Fruit fly (Drosophila melanogaster): Measurements from ENCODE around the gene Pk34A.

Pk34A gene

dm6 chr2L:13156349-13156748 lies 2.3 kb upstream of the Pk34A start:
- TF ChIP-seq CG1620 (GFP tag; optimal IDR thresholded peaks at IDR 0.05) = no peak
- TF ChIP-seq cic (GFP tag; optimal IDR thresholded peaks at IDR 0.05) = peak; percentile 11
- no peak for TF ChIP-seq CG5204 (GFP tag; optimal IDR thresholded peaks at IDR 0.05)
- peak; percentile 71 for TF ChIP-seq kay (GFP tag; ENCODE audit: borderline replicate concordance)
- TF ChIP-seq CG7101 (tag; optimal IDR thresholded peaks at IDR 0.05) = peak; percentile 63
- TF ChIP-seq pad (GFP tag; optimal IDR thresholded peaks at IDR 0.05) = peak; percentile 11
- peak; percentile 77 for TF ChIP-seq CG7045 (GFP tag; optimal IDR thresholded peaks at IDR 0.05)
- TF ChIP-seq CG12768 (GFP tag; optimal IDR thresholded peaks at IDR 0.05) = peak; percentile 57
- TF ChIP-seq tj (GFP tag; optimal IDR thresholded peaks at IDR 0.05) = peak; percentile 20
- no peak for TF ChIP-seq cnc (optimal IDR thresholded peaks at IDR 0.05)
- peak; percentile 87 for TF ChIP-seq CG33017 (tag; optimal IDR thresholded peaks at IDR 0.05)
- TF ChIP-seq Clk (GFP tag; optimal IDR thresholded peaks at IDR 0.05) = peak; percentile 18
- TF ChIP-seq Hr96 (GFP tag; optimal IDR thresholded peaks at IDR 0.05) = no peak
- TF ChIP-seq Crg-1 (GFP tag; optimal IDR thresholded peaks at IDR 0.05) = no peak
- TF ChIP-seq bab1 (GFP tag; optimal IDR thresholded peaks at IDR 0.05) = no peak
- peak; percentile 49 for TF ChIP-seq CG11617 (GFP tag; optimal IDR thresholded peaks at IDR 0.05)
- no peak for TF ChIP-seq toe (GFP tag; optimal IDR thresholded peaks at IDR 0.05)
- no peak for TF ChIP-seq ovo (GFP tag; optimal IDR thresholded peaks at IDR 0.05)
- TF ChIP-seq CG14711 (tag; optimal IDR thresholded peaks at IDR 0.05) = peak; percentile 56
- no peak for TF ChIP-seq Mnt (GFP tag; optimal IDR thresholded peaks at IDR 0.05)

- TF ChIP-seq CG11617 (GFP tag; optimal IDR thresholded peaks at IDR 0.05) (peak; percentile 32), toe (GFP tag; optimal IDR thresholded peaks at IDR 0.05) (peak; percentile 33), CG7101 (tag; optimal IDR thresholded peaks at IDR 0.05) (peak; percentile 19), CG12768 (GFP tag; optimal IDR thresholded peaks at IDR 0.05) (peak; percentile 4), kay (GFP tag; ENCODE audit: borderline replicate concordance) (no peak), bab1 (GFP tag; optimal IDR thresholded peaks at IDR 0.05) (peak; percentile 60)
Observed at dm6 chr2L:13157903-13158302, 707 bp upstream of the Pk34A start.

DNA sequence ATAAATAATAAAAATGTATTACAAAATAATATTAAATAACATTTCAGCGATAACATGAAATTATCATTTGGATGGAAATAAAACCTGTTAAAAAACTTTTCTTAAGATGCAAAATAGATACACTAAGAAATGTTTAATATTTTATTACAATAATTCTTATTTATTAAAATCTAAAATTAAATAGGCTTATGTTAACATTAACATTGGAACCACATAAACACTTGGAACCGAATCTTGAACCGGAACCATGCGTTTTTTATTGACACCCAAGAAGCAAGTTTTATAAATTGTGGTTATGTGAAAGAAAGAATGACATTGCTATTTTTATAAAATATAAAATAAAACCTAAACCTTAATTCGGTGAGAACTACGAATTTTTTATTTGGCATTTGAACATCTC lies 1.6 kb downstream of the Pk34A start, which contains the start of gene kmg:
Gene kmg (plus strand): TSS at position 301 of the 400 bp plus-strand sequence.
- no peak for TF ChIP-seq CG7045 (GFP tag; optimal IDR thresholded peaks at IDR 0.05)
- no peak for TF ChIP-seq bab1 (GFP tag; optimal IDR thresholded peaks at IDR 0.05)
- no peak for TF ChIP-seq CG14711 (tag; optimal IDR thresholded peaks at IDR 0.05)
- no peak for TF ChIP-seq CG5204 (GFP tag; optimal IDR thresholded peaks at IDR 0.05)
- TF ChIP-seq cic (GFP tag; optimal IDR thresholded peaks at IDR 0.05) = no peak
- no peak for TF ChIP-seq ovo (GFP tag; optimal IDR thresholded peaks at IDR 0.05)
- no peak for TF ChIP-seq CG7101 (tag; optimal IDR thresholded peaks at IDR 0.05)
- TF ChIP-seq Crg-1 (GFP tag; optimal IDR thresholded peaks at IDR 0.05) = no peak
- TF ChIP-seq CG12768 (GFP tag; optimal IDR thresholded peaks at IDR 0.05) = no peak
- no peak for TF ChIP-seq toe (GFP tag; optimal IDR thresholded peaks at IDR 0.05)
- no peak for TF ChIP-seq Clk (GFP tag; optimal IDR thresholded peaks at IDR 0.05)
- TF ChIP-seq tj (GFP tag; optimal IDR thresholded peaks at IDR 0.05) = no peak

DNA sequence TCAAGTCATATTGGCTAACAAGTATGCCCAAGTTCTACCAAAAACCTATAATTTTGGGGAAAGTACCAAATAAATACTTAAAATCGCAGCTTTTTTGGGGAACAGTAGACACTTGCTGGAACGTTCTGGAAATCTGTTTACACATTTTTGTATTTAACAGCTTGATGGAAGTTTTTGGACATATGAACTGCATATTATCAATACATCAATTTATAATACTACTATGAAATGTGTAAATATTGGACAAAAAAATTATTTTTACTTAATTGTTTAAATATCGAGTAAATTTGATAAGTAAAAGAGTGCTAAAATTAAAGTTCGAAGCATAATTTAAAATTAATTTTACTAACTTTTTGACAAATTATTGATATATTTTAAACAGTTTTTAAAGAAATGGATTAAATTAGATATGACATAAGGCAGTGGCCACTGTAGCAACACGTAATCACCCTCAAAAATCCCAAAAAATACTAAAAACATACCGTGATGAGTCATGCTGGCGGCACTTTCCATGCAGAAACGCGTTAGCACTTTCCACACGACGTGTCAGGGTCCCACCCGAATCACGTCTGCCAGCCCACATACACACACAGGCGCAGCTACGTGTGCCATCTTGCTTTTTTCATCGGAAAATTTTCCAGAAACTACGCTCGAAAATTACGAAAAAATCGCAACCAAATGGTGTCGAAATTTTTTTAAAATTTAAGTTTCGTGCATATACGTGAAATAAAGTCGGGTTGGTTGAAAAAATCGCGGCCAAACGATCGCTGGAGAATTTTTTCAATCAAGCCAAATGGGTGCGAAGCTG lies 6.6 kb downstream of the Pk34A start, which contains the start of gene Sirt1:
Gene Sirt1 (plus strand): TSS at position 571 of the 808 bp plus-strand sequence.
- TF ChIP-seq CG11617 (GFP tag; optimal IDR thresholded peaks at IDR 0.05) = peak; percentile 85
- TF ChIP-seq ovo (GFP tag; optimal IDR thresholded peaks at IDR 0.05) = peak; percentile 55
- TF ChIP-seq pad (GFP tag; optimal IDR thresholded peaks at IDR 0.05) = peak; percentile 76
- peak; percentile 99 for TF ChIP-seq kay (GFP tag; ENCODE audit: borderline replicate concordance)
- peak; percentile 82 for TF ChIP-seq Mnt (GFP tag; optimal IDR thresholded peaks at IDR 0.05)
- TF ChIP-seq tj (GFP tag; optimal IDR thresholded peaks at IDR 0.05) = no peak
- TF ChIP-seq Hr96 (GFP tag; optimal IDR thresholded peaks at IDR 0.05) = no peak
- TF ChIP-seq CG7045 (GFP tag; optimal IDR thresholded peaks at IDR 0.05) = peak; percentile 79
- TF ChIP-seq CG1620 (GFP tag; optimal IDR thresholded peaks at IDR 0.05) = peak; percentile 46
- TF ChIP-seq CG5204 (GFP tag; optimal IDR thresholded peaks at IDR 0.05) = no peak
- peak; percentile 23 for TF ChIP-seq Crg-1 (GFP tag; optimal IDR thresholded peaks at IDR 0.05)
- peak in 1 of 2 experiments; percentile 12 for TF ChIP-seq cnc (optimal IDR thresholded peaks at IDR 0.05)
- TF ChIP-seq CG7101 (tag; optimal IDR thresholded peaks at IDR 0.05) = peak; percentile 86
- TF ChIP-seq CG33017 (tag; optimal IDR thresholded peaks at IDR 0.05) = peak; percentile 73
- peak; percentile 78 for TF ChIP-seq CG12768 (GFP tag; optimal IDR thresholded peaks at IDR 0.05)
- peak; percentile 88 for TF ChIP-seq cic (GFP tag; optimal IDR thresholded peaks at IDR 0.05)
- TF ChIP-seq CG14711 (tag; optimal IDR thresholded peaks at IDR 0.05) = peak; percentile 79
- peak; percentile 43 for TF ChIP-seq bab1 (GFP tag; optimal IDR thresholded peaks at IDR 0.05)
- TF ChIP-seq toe (GFP tag; optimal IDR thresholded peaks at IDR 0.05) = no peak
- TF ChIP-seq Clk (GFP tag; optimal IDR thresholded peaks at IDR 0.05) = no peak

DNA sequence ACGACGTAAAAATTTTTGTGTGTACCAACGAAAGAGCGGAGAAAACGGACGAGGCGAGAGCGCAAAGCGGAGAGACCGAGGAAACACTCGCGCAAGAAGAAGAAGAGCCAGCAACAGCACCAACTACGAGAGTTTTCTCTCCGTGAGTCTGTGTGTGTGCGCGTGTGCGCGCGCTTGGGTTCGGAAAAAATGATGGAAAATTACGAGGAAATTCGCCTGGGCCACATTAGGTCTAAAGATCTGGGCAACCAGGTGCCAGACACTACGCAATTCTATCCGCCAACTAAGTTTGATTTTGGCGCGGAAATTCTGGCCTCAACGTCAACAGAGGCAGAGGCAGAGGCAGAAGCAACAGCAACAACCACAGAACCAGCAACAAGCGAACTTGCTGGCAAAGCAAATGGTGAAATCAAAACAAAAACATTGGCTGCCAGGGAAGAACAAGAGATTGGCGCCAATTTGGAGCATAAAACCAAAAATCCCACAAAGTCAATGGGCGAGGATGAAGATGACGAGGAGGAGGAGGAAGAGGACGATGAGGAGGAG lies 7.3 kb downstream of the Pk34A start, which contains the start of gene DnaJ-H:
Gene DnaJ-H (minus strand): TSS at position 271 of the 546 bp plus-strand sequence.
- TF ChIP-seq Mnt (GFP tag; optimal IDR thresholded peaks at IDR 0.05) (peak; percentile 37), CG5204 (GFP tag; optimal IDR thresholded peaks at IDR 0.05) (no peak), CG14711 (tag; optimal IDR thresholded peaks at IDR 0.05) (no peak), CG12768 (GFP tag; optimal IDR thresholded peaks at IDR 0.05) (no peak), CG33017 (tag; optimal IDR thresholded peaks at IDR 0.05) (no peak), cnc (optimal IDR thresholded peaks at IDR 0.05) (no peak), cic (GFP tag; optimal IDR thresholded peaks at IDR 0.05) (peak; percentile 60), tj (GFP tag; optimal IDR thresholded peaks at IDR 0.05) (peak; percentile 88)
